Fruit fly (Drosophila melanogaster) S2 (cell line): ENCODE results near the gene dmrt11E.
A peak's percentile ranks its signal among the peaks of the same experiment; 100 is the strongest.

ENCODE experiments used
- CG8478 ChIP-seq: fragments of >200 bp; optimal IDR thresholded peaks from 2 replicates; lab custom pipeline; 2018
- CTCF ChIP-seq, 2 experiments: fragments of >200 bp; optimal IDR thresholded peaks; 2 replicates each; lab custom pipeline; 2018

- peak in 1 of 2 experiments; percentile 12 for TF ChIP-seq CTCF (optimal IDR thresholded peaks at IDR 0.05; lab: Kevin White, UChicago)
- TF ChIP-seq CG8478: no peak
Measured at dm6 chrX:13338113-13338512, 29.9 kb upstream of the dmrt11E start, which contains the start of gene CG15747.
